Worm (Caenorhabditis elegans): ENCODE measurements around the gene bli-2.

DNA sequence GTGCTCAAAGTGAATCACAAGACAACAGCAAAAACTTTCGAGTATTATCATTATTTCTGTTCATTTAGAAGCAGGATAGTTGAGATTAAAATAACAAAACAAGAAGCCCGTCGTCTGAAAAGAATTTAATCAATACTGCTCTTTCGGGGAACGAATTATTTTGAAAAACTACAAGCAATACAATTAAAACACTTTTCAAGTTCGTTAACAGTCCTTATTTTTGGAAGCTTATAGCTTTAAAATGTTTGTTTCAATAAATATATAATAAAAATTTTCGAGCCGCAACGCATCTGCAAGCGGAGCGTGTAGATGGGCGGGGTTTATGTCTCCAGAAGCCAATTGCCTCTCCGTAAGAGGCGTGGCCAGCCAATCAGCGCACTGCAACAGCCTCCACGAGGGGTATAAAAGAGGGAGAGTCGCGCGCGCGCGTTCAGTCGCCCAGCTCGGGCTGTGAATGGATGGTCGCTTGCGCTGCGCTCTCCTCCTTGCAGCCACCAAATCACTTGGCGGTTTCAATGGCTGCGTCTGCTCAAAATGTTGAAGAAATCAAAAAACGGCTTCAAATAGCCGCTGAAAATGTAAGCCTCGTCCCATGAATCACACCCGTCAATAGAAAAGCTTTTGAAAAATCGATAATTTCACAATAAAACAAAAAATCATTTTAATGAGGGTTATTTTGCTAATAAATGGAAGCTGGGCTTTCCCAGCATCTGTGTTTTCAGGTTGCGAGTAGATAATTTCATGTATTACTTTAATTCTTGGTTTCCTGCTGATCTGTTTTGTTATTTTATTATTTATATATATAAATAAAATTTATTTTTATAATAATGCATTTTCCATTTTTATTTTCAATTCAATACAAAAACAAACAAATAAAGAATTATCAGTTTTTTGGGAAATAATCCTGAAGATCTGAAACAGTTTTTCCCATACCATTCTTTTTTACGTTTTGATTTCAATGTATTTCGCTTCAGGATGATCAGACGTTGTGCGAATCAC is 8.8 kb upstream of the bli-2 start, which contains the start of the genes ift-43 and mdt-26:
- TF ChIP-seq nhr-12 (tag; optimal IDR thresholded peaks at IDR 0.05) (no peak), elt-1 (tag; optimal IDR thresholded peaks at IDR 0.05; ENCODE audit: borderline replicate concordance, insufficient read depth) (no peak), mab-5 (tag; optimal IDR thresholded peaks at IDR 0.05) (peak; percentile 48), ztf-11 (tag; optimal IDR thresholded peaks at IDR 0.05) (peak; percentile 20), nhr-28 (tag; optimal IDR thresholded peaks at IDR 0.05) (no peak), nhr-2 (tag; optimal IDR thresholded peaks at IDR 0.05) (no peak), unc-39 (tag; optimal IDR thresholded peaks at IDR 0.05) (no peak), elt-3 (tag; optimal IDR thresholded peaks at IDR 0.05) (no peak), ces-1 (GFP tag; optimal IDR thresholded peaks at IDR 0.05) (peak; percentile 36), pha-4 (tag; optimal IDR thresholded peaks at IDR 0.05) (peak; percentile 53)

Data from whole organism, mixed stage, embryonic.